Fruit fly (Drosophila melanogaster): ENCODE results near the gene LKRSDH.

The LKRSDH gene

DNA sequence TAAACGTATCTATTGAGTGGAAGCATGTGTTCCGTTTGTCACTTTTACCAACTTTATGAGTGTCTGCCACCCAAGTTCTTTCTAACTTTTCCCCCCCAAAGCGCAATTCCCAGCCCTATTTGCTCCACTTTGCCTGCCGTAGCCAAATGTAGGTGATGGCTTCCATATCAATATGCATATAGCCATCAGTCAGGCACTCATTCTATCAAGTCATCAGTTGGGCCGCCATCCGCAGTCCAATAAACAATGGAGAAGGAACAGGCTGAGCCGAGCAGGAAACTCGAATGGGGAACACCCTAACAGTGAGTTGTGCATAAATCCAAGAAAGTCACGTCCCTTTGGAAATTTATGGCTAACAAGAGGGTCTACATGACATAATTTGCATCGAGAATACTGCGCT lies 11.8 kb upstream of the LKRSDH start:
- no peak for TF ChIP-seq ems (GFP tag; optimal IDR thresholded peaks at IDR 0.05)
- TF ChIP-seq CG5245 (GFP tag; optimal IDR thresholded peaks at IDR 0.05), result no peak
- peak; percentile 21 for TF ChIP-seq Med (GFP tag)
- no peak for TF ChIP-seq Sry-δ (GFP tag; optimal IDR thresholded peaks at IDR 0.05)
- TF ChIP-seq CG8281 (tag; optimal IDR thresholded peaks at IDR 0.05), result peak; percentile 95
- TF ChIP-seq kni (GFP tag; optimal IDR thresholded peaks at IDR 0.05), result no peak
- no peak for TF ChIP-seq CG18599 (GFP tag; optimal IDR thresholded peaks at IDR 0.05)
- no peak for TF ChIP-seq CG3838 (GFP tag; optimal IDR thresholded peaks at IDR 0.05)

DNA sequence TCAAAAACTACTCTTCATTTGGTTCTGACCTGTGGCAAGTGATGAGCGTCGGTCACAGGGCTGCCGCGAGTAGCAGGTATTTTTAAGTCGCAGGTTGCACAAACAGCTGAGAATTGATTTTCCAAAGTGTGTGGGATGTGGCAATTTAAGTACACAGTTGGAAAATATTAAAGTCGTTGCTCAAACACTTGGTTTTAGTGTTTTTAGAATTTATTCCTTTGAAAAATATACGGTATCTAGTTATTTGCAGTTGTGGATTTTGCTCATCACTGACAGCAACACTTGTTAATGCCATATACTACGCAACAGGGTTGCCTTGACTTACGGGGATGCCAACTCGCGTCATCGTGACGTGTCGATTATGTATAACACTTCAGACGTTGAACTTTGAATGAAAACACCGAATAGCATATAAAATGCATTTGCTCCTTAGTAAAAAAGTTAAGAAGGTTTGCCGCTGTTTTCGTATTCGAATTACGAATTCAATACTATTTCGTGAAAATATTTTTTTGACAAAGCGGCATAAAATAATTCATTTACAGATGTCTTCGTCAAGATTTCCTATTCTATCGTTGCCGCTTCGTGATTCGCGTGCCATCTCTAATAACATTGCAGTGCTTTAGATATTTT lies 4.2 kb upstream of the LKRSDH start, which contains the start of the genes Herp and r2d2:
Gene Herp (minus strand): TSS at position 255 of the 630 bp plus-strand sequence.
Gene r2d2 (plus strand): TSS at position 344 of the 630 bp plus-strand sequence.
- TF ChIP-seq CG11560 (tag; IDR thresholded peaks at IDR 0.05) (peak; percentile 83), gsb (GFP tag; IDR thresholded peaks at IDR 0.05) (peak; percentile 71), pita (GFP tag; optimal IDR thresholded peaks at IDR 0.05) (no peak), gt (GFP tag; IDR thresholded peaks at IDR 0.05) (no peak; the same call in 1 of the 2 replicates), CG2889 (GFP tag; IDR thresholded peaks at IDR 0.05) (peak; percentile 58; the same call in 2 of the 3 replicates), trh (GFP tag; optimal IDR thresholded peaks at IDR 0.05) (peak; percentile 84), run (tag; optimal IDR thresholded peaks at IDR 0.05) (peak; percentile 64), nmo (GFP tag; optimal IDR thresholded peaks at IDR 0.05) (peak; percentile 93), CG12769 (tag; optimal IDR thresholded peaks at IDR 0.05) (peak; percentile 95), CHES-1-like (GFP tag; optimal IDR thresholded peaks at IDR 0.05) (peak; percentile 96), br (optimal IDR thresholded peaks at IDR 0.05) (no peak), CG13287 (GFP tag; IDR thresholded peaks at IDR 0.05; ENCODE audit: partially characterized antibody) (peak; percentile 92), al (GFP tag; IDR thresholded peaks at IDR 0.05) (peak; percentile 88), cato (GFP tag; optimal IDR thresholded peaks at IDR 0.05; ENCODE audit: borderline replicate concordance) (peak; percentile 66), psq (GFP tag; optimal IDR thresholded peaks at IDR 0.05) (peak; percentile 54), HLH4C (GFP tag; IDR thresholded peaks at IDR 0.05; ENCODE audit: partially characterized antibody) (peak; percentile 55; the same call in 1 of the 3 replicates), sens (GFP tag) (peak; percentile 98), CG13775 (GFP tag; optimal IDR thresholded peaks at IDR 0.05) (peak; percentile 93), Doc3 (GFP tag; IDR thresholded peaks at IDR 0.05; ENCODE audit: partially characterized antibody) (peak; percentile 82), Trl (optimal IDR thresholded peaks at IDR 0.05) (no peak), Trl (GFP tag; optimal IDR thresholded peaks at IDR 0.05) (peak; percentile 96), repo (GFP tag; optimal IDR thresholded peaks at IDR 0.05) (peak; percentile 90), CG43689 (GFP tag; IDR thresholded peaks at IDR 0.05) (peak; percentile 41; the same call in 1 of the 2 replicates), lilli (GFP tag; optimal IDR thresholded peaks at IDR 0.05) (peak; percentile 95), Awh (GFP tag; IDR thresholded peaks at IDR 0.05) (peak; percentile 79; the same call in 1 of the 2 replicates), CG8290 (GFP tag; optimal IDR thresholded peaks at IDR 0.05) (peak; percentile 82), CG8290 (tag; optimal IDR thresholded peaks at IDR 0.05) (peak; percentile 45 to 90), fd102C (GFP tag; optimal IDR thresholded peaks at IDR 0.05) (peak; percentile 77), CG11695 (GFP tag; IDR thresholded peaks at IDR 0.05) (peak; percentile 90), vvl (GFP tag; IDR thresholded peaks at IDR 0.05) (peak; percentile 83), Ets97D (GFP tag; optimal IDR thresholded peaks at IDR 0.05) (peak; percentile 91), sc (optimal IDR thresholded peaks at IDR 0.05) (no peak), sc (GFP tag; optimal IDR thresholded peaks at IDR 0.05) (peak; percentile 58), hbn (GFP tag; IDR thresholded peaks at IDR 0.05; ENCODE audit: partially characterized antibody) (peak; percentile 73), B-H1 (GFP tag; IDR thresholded peaks at IDR 0.05) (peak; percentile 60; the same call in 1 of the 3 replicates), zen2 (GFP tag; IDR thresholded peaks at IDR 0.05; ENCODE audit: partially characterized antibody) (peak; percentile 47; the same call in 1 of the 3 replicates), mam (GFP tag; optimal IDR thresholded peaks at IDR 0.05) (peak; percentile 96), CG4360 (GFP tag; IDR thresholded peaks at IDR 0.05) (no peak; the same call in 1 of the 2 replicates), tna (GFP tag; IDR thresholded peaks at IDR 0.05; ENCODE audit: partially characterized antibody) (no peak; the same call in 1 of the 2 replicates), CG9876 (GFP tag; optimal IDR thresholded peaks at IDR 0.05) (peak; percentile 90), Eip74EF (GFP tag; optimal IDR thresholded peaks at IDR 0.05) (peak in 1 of 2 experiments; percentile 69), pho (GFP tag; optimal IDR thresholded peaks at IDR 0.05) (peak; percentile 95)
